Fruit fly (Drosophila melanogaster): ENCODE results near the gene esc.

Gene esc

DNA sequence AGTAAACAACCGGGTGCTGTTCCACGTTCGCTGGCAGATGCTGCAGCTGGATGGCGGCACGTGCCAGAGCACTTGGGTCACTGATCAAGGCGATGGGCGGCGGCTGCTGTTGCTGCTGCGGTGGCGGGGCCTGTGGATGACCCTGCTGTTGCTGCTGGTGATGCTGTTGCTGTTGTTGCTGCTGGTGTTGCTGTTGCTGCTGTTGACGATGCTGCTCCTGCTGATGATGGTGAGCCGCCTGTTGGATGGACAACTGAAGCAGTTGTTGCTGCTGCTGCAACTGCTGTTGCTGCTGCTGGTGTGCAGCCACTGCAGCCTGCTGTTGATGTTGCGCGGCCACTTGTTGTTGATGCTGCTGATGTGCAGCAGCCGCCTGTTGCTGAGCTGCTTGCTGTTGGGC is 32.1 kb downstream of the esc start:
- TF ChIP-seq Smox (GFP tag; optimal IDR thresholded peaks at IDR 0.05): no peak
- no peak for TF ChIP-seq CG11762 (GFP tag; optimal IDR thresholded peaks at IDR 0.05; ENCODE audit: insufficient read depth)
- no peak for TF ChIP-seq pdm3 (GFP tag; optimal IDR thresholded peaks at IDR 0.05)
- TF ChIP-seq OdsH (GFP tag; optimal IDR thresholded peaks at IDR 0.05): no peak
- no peak for TF ChIP-seq CG10669 (GFP tag; optimal IDR thresholded peaks at IDR 0.05)
- no peak for TF ChIP-seq net (GFP tag; optimal IDR thresholded peaks at IDR 0.05)
- no peak for TF ChIP-seq fd85E (GFP tag; optimal IDR thresholded peaks at IDR 0.05)
- TF ChIP-seq CG31627 (GFP tag; optimal IDR thresholded peaks at IDR 0.05): no peak
- TF ChIP-seq Hr39 (GFP tag; optimal IDR thresholded peaks at IDR 0.05): no peak
- no peak for TF ChIP-seq salr (GFP tag; optimal IDR thresholded peaks at IDR 0.05)
- no peak for TF ChIP-seq CG34406 (GFP tag; optimal IDR thresholded peaks at IDR 0.05)
- TF ChIP-seq CG6792 (GFP tag; optimal IDR thresholded peaks at IDR 0.05): no peak
- no peak for TF ChIP-seq Ets96B (tag; optimal IDR thresholded peaks at IDR 0.05)
- no peak for TF ChIP-seq ss (GFP tag; optimal IDR thresholded peaks at IDR 0.05)
- TF ChIP-seq vri (GFP tag; optimal IDR thresholded peaks at IDR 0.05): no peak
- no peak for TF ChIP-seq Eip75B (GFP tag; optimal IDR thresholded peaks at IDR 0.05)
- TF ChIP-seq lz (GFP tag; optimal IDR thresholded peaks at IDR 0.05): no peak
- no peak for TF ChIP-seq Lpt (GFP tag; optimal IDR thresholded peaks at IDR 0.05)
- no peak for TF ChIP-seq CG8319 (GFP tag; optimal IDR thresholded peaks at IDR 0.05)

DNA sequence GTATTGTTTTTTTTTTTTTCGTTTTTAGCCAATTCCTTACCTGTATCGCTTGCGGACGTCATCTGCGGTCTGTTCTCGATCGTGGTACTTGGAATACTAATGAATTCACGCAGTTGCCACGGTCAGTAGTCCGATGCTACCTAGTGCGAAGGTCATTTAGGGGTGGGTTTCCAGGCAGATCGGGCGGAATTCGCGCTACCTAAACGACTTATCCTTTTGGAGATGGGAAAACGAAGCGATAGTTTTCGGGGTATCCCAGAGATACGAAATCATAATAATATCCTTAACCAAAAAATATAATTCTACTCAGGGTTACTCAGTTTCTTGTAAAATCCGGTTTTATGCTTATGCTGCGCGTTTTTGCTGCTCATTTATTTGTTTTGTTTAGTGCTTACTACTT is 35.2 kb downstream of the esc start, which contains the start of gene CG14937:
Gene CG14937 (minus strand): TSS at position 101 of the 400 bp plus-strand sequence.
- TF ChIP-seq Met (GFP tag; optimal IDR thresholded peaks at IDR 0.05) (no peak), svp (GFP tag) (no peak), eg (GFP tag; IDR thresholded peaks at IDR 0.05) (no peak), Smox (GFP tag; optimal IDR thresholded peaks at IDR 0.05) (no peak), spab (GFP tag; optimal IDR thresholded peaks at IDR 0.05) (no peak), net (GFP tag; optimal IDR thresholded peaks at IDR 0.05) (no peak), Eip78C (GFP tag) (no peak), CG11762 (GFP tag; optimal IDR thresholded peaks at IDR 0.05; ENCODE audit: insufficient read depth) (no peak), CG6276 (GFP tag; optimal IDR thresholded peaks at IDR 0.05) (no peak), dac (GFP tag; optimal IDR thresholded peaks at IDR 0.05) (no peak), Eip93F (GFP tag; optimal IDR thresholded peaks at IDR 0.05) (no peak), CG32006 (GFP tag; optimal IDR thresholded peaks at IDR 0.05) (no peak), OdsH (GFP tag; optimal IDR thresholded peaks at IDR 0.05) (no peak), achi (GFP tag; optimal IDR thresholded peaks at IDR 0.05) (no peak), CG3032 (tag; optimal IDR thresholded peaks at IDR 0.05) (no peak)

DNA sequence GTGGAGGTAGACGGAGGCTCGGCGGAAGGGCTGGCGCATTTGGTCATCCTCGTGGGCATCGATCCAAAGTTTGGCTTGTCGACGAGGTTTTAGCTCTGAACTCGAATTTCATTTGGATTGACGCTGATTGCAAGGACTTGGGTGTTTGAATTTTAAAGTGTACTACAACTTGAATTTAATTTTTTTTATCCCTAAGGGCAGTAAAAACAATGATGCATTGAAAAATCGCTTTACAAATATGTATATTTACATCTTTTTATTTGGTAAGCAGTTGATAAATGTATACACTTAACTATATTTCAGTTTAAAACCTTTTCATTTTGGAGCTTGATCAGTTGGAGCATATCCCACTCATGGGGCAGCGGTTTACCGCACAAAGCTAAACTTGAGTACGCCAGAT is 36.9 kb downstream of the esc start, which contains the start of gene Tsp33B:
Gene Tsp33B (minus strand): TSS at position 101 of the 400 bp plus-strand sequence.
- TF ChIP-seq spab (GFP tag; optimal IDR thresholded peaks at IDR 0.05) (no peak), fkh (GFP tag; optimal IDR thresholded peaks at IDR 0.05) (no peak), CG15336 (GFP tag; IDR thresholded peaks at IDR 0.05) (no peak), Sox14 (GFP tag; optimal IDR thresholded peaks at IDR 0.05) (no peak), CG6163 (GFP tag; IDR thresholded peaks at IDR 0.05) (no peak), Blimp-1 (GFP tag; optimal IDR thresholded peaks at IDR 0.05) (no peak), pdm3 (GFP tag; optimal IDR thresholded peaks at IDR 0.05) (no peak), Sox102F (GFP tag; optimal IDR thresholded peaks at IDR 0.05) (no peak), CG4318 (GFP tag; optimal IDR thresholded peaks at IDR 0.05) (no peak), CG34406 (GFP tag; optimal IDR thresholded peaks at IDR 0.05) (no peak), Eip78C (GFP tag) (no peak), CG11902 (GFP tag; optimal IDR thresholded peaks at IDR 0.05) (no peak), Ets21C (GFP tag; optimal IDR thresholded peaks at IDR 0.05) (no peak)
